Worm (Caenorhabditis elegans) whole organism, L2 larva: Measurements from ENCODE around the gene C09H10.5.
"Not testable (repeated sequence)": the region's sequence is repeated elsewhere in the genome, so short reads cannot be mapped to it uniquely, and the experiment has no call there.

Source experiments
- ama-1 ChIP-seq: fragments of 150-350 bp; optimal IDR thresholded peaks from 2 replicates; lab custom pipeline; 2018; ENCODE audit warnings: inconsistent platforms
- egl-27 ChIP-seq: sonication (generic microtip); optimal IDR thresholded peaks from 3 replicates; lab custom pipeline; 2017; ENCODE audit warnings: missing biosample characterization, missing genetic modification reagents, missing genetic modification characterization
- lin-39 ChIP-seq: fragments of 150-350 bp; optimal IDR thresholded peaks from 2 replicates; lab custom pipeline; 2014; ENCODE audit warnings: missing biosample characterization, missing genetic modification reagents, missing genetic modification characterization
- nhr-11 ChIP-seq: fragments of 150-350 bp; optimal IDR thresholded peaks from 2 replicates; lab custom pipeline; 2014; ENCODE audit warnings: missing biosample characterization, missing genetic modification characterization
- nhr-12 ChIP-seq: fragments of 150-350 bp; optimal IDR thresholded peaks from 2 replicates; lab custom pipeline; 2014; ENCODE audit warnings: missing biosample characterization, missing genetic modification characterization
- nhr-23 ChIP-seq: fragments of 150-350 bp; optimal IDR thresholded peaks from 2 replicates; lab custom pipeline; 2014; ENCODE audit warnings: missing biosample characterization, missing genetic modification reagents, missing genetic modification characterization
- nhr-237 ChIP-seq: fragments of 150-350 bp; optimal IDR thresholded peaks from 2 replicates; lab custom pipeline; 2014; ENCODE audit warnings: missing biosample characterization, missing genetic modification characterization
- nhr-25 ChIP-seq: fragments of 150-350 bp; sonication (generic microtip); optimal IDR thresholded peaks from 3 replicates; lab custom pipeline; 2014; ENCODE audit warnings: missing biosample characterization, missing genetic modification characterization
- nhr-77 ChIP-seq: fragments of 150-350 bp; optimal IDR thresholded peaks from 2 replicates; lab custom pipeline; 2014; ENCODE audit warnings: missing biosample characterization, missing genetic modification characterization
- skn-1 ChIP-seq: sonication (generic microtip); optimal IDR thresholded peaks from 2 replicates; lab custom pipeline; 2017; ENCODE audit warnings: missing biosample characterization, missing genetic modification characterization
- sma-3 ChIP-seq: sonication (generic microtip); optimal IDR thresholded peaks from 2 replicates; lab custom pipeline; 2016; ENCODE audit warnings: missing genetic modification reagents, missing genetic modification characterization, missing compliant biosample characterization
- snpc-4 ChIP-seq: fragments of 150-350 bp; optimal IDR thresholded peaks from 2 replicates; lab custom pipeline; 2014; ENCODE audit warnings: missing biosample characterization, missing genetic modification characterization
- ztf-11 ChIP-seq: sonication (generic microtip); optimal IDR thresholded peaks from 2 replicates; lab custom pipeline; 2017; ENCODE audit warnings: missing biosample characterization, missing genetic modification characterization

ce11 chrII:11121800-11122199 lies 18.2 kb upstream of the C09H10.5 start, which contains the start of gene W10C6.2:
- not testable (repeated sequence) for TF ChIP-seq nhr-237; nhr-25 (tag; lab: Kevin White, UChicago); nhr-12 (tag; lab: Kevin White, UChicago); sma-3; snpc-4 (tag; lab: Kevin White, UChicago); skn-1 (tag; lab: Kevin White, UChicago); ama-1; lin-39 (tag; lab: Kevin White, UChicago); nhr-77 (tag; lab: Kevin White, UChicago); ztf-11 (tag; lab: Kevin White, UChicago); nhr-11 (tag; lab: Kevin White, UChicago); nhr-23 (tag; lab: Kevin White, UChicago); egl-27 (tag; lab: Kevin White, UChicago)
